Fruit fly (Drosophila melanogaster) whole organism, embryonic: ENCODE results near the gene CG15011.

Experiments used
- Atf6 ChIP-seq: fragments of 200-800 bp; sonication (Bioruptor generic); IDR thresholded peaks from 2 replicates; pipeline ENCODE4 v1.3.6; 2022; ENCODE audit warnings: missing biosample characterization, missing genetic modification characterization
- B-H1 ChIP-seq: fragments of 200-800 bp; sonication (Bioruptor generic); IDR thresholded peaks from 3 replicates; pipeline ENCODE4 v1.3.6; 2022; ENCODE audit warnings: missing biosample characterization, missing genetic modification characterization
- B-H2 ChIP-seq: fragments of 200-800 bp; sonication (Bioruptor generic); optimal IDR thresholded peaks from 2 replicates; lab custom pipeline; 2018; ENCODE audit warnings: missing biosample characterization, mild to moderate bottlenecking, missing genetic modification characterization
- CG10321 ChIP-seq: fragments of 200-800 bp; sonication (Bioruptor generic); IDR thresholded peaks from 2 replicates; pipeline ENCODE4 v1.3.6; 2022; ENCODE audit warnings: missing biosample characterization, missing genetic modification characterization
- CG10366 ChIP-seq: fragments of 200-800 bp; sonication (Bioruptor generic); IDR thresholded peaks from 2 replicates; pipeline ENCODE4 v1.3.6; 2022; ENCODE audit warnings: missing biosample characterization, missing genetic modification characterization
- CG10462 ChIP-seq: fragments of 200-800 bp; sonication (Bioruptor generic); optimal IDR thresholded peaks from 2 replicates; lab custom pipeline; 2016; ENCODE audit warnings: missing biosample characterization, missing genetic modification characterization
- CG10654 ChIP-seq: fragments of 200-800 bp; sonication (Bioruptor generic); optimal IDR thresholded peaks from 2 replicates; lab custom pipeline; 2016; ENCODE audit warnings: missing biosample characterization, missing genetic modification characterization
- CG10959 ChIP-seq: fragments of 200-800 bp; sonication (Bioruptor generic); IDR thresholded peaks from 2 replicates; pipeline ENCODE4 v1.3.6; 2022; ENCODE audit warnings: missing biosample characterization, missing genetic modification characterization
- CG11085 ChIP-seq: fragments of 200-800 bp; sonication (Bioruptor generic); IDR thresholded peaks from 2 replicates; pipeline ENCODE4 v1.3.6; 2022; ENCODE audit warnings: missing biosample characterization, missing genetic modification characterization
- CG11398 ChIP-seq: fragments of 200-800 bp; sonication (Bioruptor generic); optimal IDR thresholded peaks from 2 replicates; lab custom pipeline; 2016; ENCODE audit warnings: missing biosample characterization, missing genetic modification characterization
- CG12659 ChIP-seq: fragments of 200-800 bp; sonication (Bioruptor generic); optimal IDR thresholded peaks from 3 replicates; lab custom pipeline; 2017; ENCODE audit warnings: mild to moderate bottlenecking, missing biosample characterization, missing genetic modification reagents, missing genetic modification characterization
- CG16815 ChIP-seq: fragments of 200-800 bp; sonication (Bioruptor generic); optimal IDR thresholded peaks from 3 replicates; lab custom pipeline; 2017; ENCODE audit warnings: missing biosample characterization, mild to moderate bottlenecking, missing genetic modification characterization
- CG16863 ChIP-seq: fragments of 200-800 bp; sonication (Bioruptor generic); optimal IDR thresholded peaks from 3 replicates; lab custom pipeline; 2016; ENCODE audit warnings: missing biosample characterization, missing genetic modification characterization
- CG17359 ChIP-seq: fragments of 200-800 bp; sonication (Bioruptor generic); optimal IDR thresholded peaks from 3 replicates; lab custom pipeline; 2018; ENCODE audit warnings: missing biosample characterization, mild to moderate bottlenecking, missing genetic modification characterization, moderate library complexity
- CG17829 ChIP-seq: fragments of 200-800 bp; optimal IDR thresholded peaks from 2 replicates; lab custom pipeline; 2019; ENCODE audit warnings: missing biosample characterization, mild to moderate bottlenecking, missing genetic modification characterization, moderate library complexity
- CG31365 ChIP-seq: fragments of 200-800 bp; sonication (Bioruptor generic); optimal IDR thresholded peaks from 2 replicates; lab custom pipeline; 2018; ENCODE audit warnings: missing biosample characterization, mild to moderate bottlenecking, missing genetic modification characterization
- CG33557 ChIP-seq: fragments of 200-800 bp; sonication (Bioruptor generic); optimal IDR thresholded peaks from 2 replicates; lab custom pipeline; 2019; ENCODE audit warnings: missing biosample characterization, mild to moderate bottlenecking, missing genetic modification characterization, moderate library complexity
- CG3726 ChIP-seq: fragments of 200-800 bp; sonication (Bioruptor generic); IDR thresholded peaks from 3 replicates; pipeline ENCODE4, ENCODE4 v1.3.6; 2022; ENCODE audit warnings: missing biosample characterization, missing genetic modification characterization
- CG4707 ChIP-seq: fragments of 200-800 bp; sonication (Bioruptor generic); optimal IDR thresholded peaks from 2 replicates; lab custom pipeline; 2018; ENCODE audit warnings: missing biosample characterization, mild to moderate bottlenecking, missing genetic modification characterization, moderate library complexity
- CG7271 ChIP-seq: fragments of 200-800 bp; sonication (Bioruptor generic); optimal IDR thresholded peaks from 2 replicates; lab custom pipeline; 2018; ENCODE audit warnings: missing biosample characterization, mild to moderate bottlenecking, missing genetic modification characterization, moderate library complexity
- CG7357 ChIP-seq: fragments of 200-800 bp; sonication (Bioruptor generic); IDR thresholded peaks from 3 replicates; pipeline ENCODE4 v1.3.6; 2022; ENCODE audit warnings: missing biosample characterization, missing genetic modification characterization
- CG8924 ChIP-seq: fragments of 200-800 bp; optimal IDR thresholded peaks from 3 replicates; lab custom pipeline; 2019; ENCODE audit warnings: missing biosample characterization, mild to moderate bottlenecking, missing genetic modification characterization, moderate library complexity
- CG9609 ChIP-seq: fragments of 200-800 bp; sonication (Bioruptor generic); optimal IDR thresholded peaks from 3 replicates; lab custom pipeline; 2016; ENCODE audit warnings: missing biosample characterization, missing genetic modification characterization
- CG9817 ChIP-seq: fragments of 200-800 bp; sonication (Bioruptor generic); optimal IDR thresholded peaks from 2 replicates; lab custom pipeline; 2018; ENCODE audit warnings: missing biosample characterization, mild to moderate bottlenecking, missing genetic modification characterization, moderate library complexity
- Dll ChIP-seq: fragments of 200-800 bp; sonication (Bioruptor generic); IDR thresholded peaks from 4 replicates; pipeline ENCODE4 v1.3.6; 2022; ENCODE audit warnings: missing biosample characterization, missing genetic modification characterization; ENCODE audit not compliant: partially characterized antibody
- Dref ChIP-seq: fragments of 200-800 bp; sonication (Bioruptor generic); IDR thresholded peaks from 2 replicates; pipeline ENCODE4 v1.3.6; 2022; ENCODE audit warnings: missing biosample characterization, missing genetic modification characterization
- E2f1 ChIP-seq: fragments of 200-800 bp; sonication (Bioruptor generic); IDR thresholded peaks from 2 replicates; pipeline ENCODE4 v1.3.6; 2022; ENCODE audit warnings: missing biosample characterization, missing genetic modification characterization
- Ets65A ChIP-seq: fragments of 200-800 bp; sonication (Bioruptor generic); peaks from one replicate; lab custom pipeline; 2016; ENCODE audit warnings: missing biosample characterization, missing genetic modification characterization
- Fer1 ChIP-seq: fragments of 200-800 bp; sonication (Bioruptor generic); optimal IDR thresholded peaks from 2 replicates; lab custom pipeline; 2017; ENCODE audit warnings: missing biosample characterization, mild to moderate bottlenecking, missing genetic modification characterization
- Hey ChIP-seq: fragments of 200-800 bp; sonication (Bioruptor generic); optimal IDR thresholded peaks from 3 replicates; lab custom pipeline; 2018; ENCODE audit warnings: missing biosample characterization, mild to moderate bottlenecking, missing genetic modification characterization
- Hmx ChIP-seq: fragments of 200-800 bp; sonication (Bioruptor generic); optimal IDR thresholded peaks from 2 replicates; lab custom pipeline; 2016; ENCODE audit warnings: missing biosample characterization, missing genetic modification characterization
- Lhr ChIP-seq: fragments of 200-800 bp; sonication (Bioruptor generic); optimal IDR thresholded peaks from 3 replicates; lab custom pipeline; 2017; ENCODE audit warnings: mild to moderate bottlenecking, missing biosample characterization, missing genetic modification reagents, missing genetic modification characterization
- Mes4 ChIP-seq: fragments of 200-800 bp; sonication (Bioruptor generic); optimal IDR thresholded peaks from 2 replicates; lab custom pipeline; 2016; ENCODE audit warnings: missing biosample characterization, missing genetic modification characterization
- Taf1 ChIP-seq: fragments of 200-800 bp; sonication (Bioruptor generic); IDR thresholded peaks from 2 replicates; pipeline ENCODE4 v1.3.6; 2022; ENCODE audit warnings: missing biosample characterization, missing genetic modification characterization
- btn ChIP-seq: fragments of 200-800 bp; sonication (Bioruptor generic); optimal IDR thresholded peaks from 2 replicates; lab custom pipeline; 2016; ENCODE audit warnings: missing biosample characterization, missing genetic modification characterization
- cato ChIP-seq: fragments of 200-800 bp; sonication (Bioruptor generic); optimal IDR thresholded peaks from 2 replicates; lab custom pipeline; 2016; ENCODE audit warnings: missing biosample characterization, missing genetic modification characterization, borderline replicate concordance
- dm ChIP-seq: fragments of 200-800 bp; sonication (Bioruptor generic); optimal IDR thresholded peaks from 3 replicates; lab custom pipeline; 2016; ENCODE audit warnings: missing biosample characterization, missing genetic modification characterization
- grau ChIP-seq: fragments of 200-800 bp; optimal IDR thresholded peaks from 3 replicates; lab custom pipeline; 2019; ENCODE audit warnings: missing biosample characterization, mild to moderate bottlenecking, missing genetic modification characterization, moderate library complexity
- gsb ChIP-seq: fragments of 200-800 bp; sonication (Bioruptor generic); IDR thresholded peaks from 2 replicates; pipeline ENCODE4 v1.3.6; 2022; ENCODE audit warnings: missing biosample characterization, missing genetic modification characterization
- hth ChIP-seq: fragments of >200 bp; optimal IDR thresholded peaks from 2 replicates; lab custom pipeline; 2017; ENCODE audit warnings: inconsistent platforms
- jumu ChIP-seq: fragments of 200-800 bp; sonication (Bioruptor generic); optimal IDR thresholded peaks from 3 replicates; lab custom pipeline; 2016; ENCODE audit warnings: missing biosample characterization, missing genetic modification characterization
- kay ChIP-seq: fragments of 200-800 bp; sonication (Bioruptor generic); optimal IDR thresholded peaks from 2 replicates; lab custom pipeline; 2016; ENCODE audit warnings: missing biosample characterization, missing genetic modification characterization
- mld ChIP-seq: fragments of 200-800 bp; sonication (Bioruptor generic); IDR thresholded peaks from 3 replicates; pipeline ENCODE4 v1.3.6; 2022; ENCODE audit warnings: missing biosample characterization, missing genetic modification characterization; ENCODE audit not compliant: partially characterized antibody
- org-1 ChIP-seq: fragments of 200-800 bp; sonication (Bioruptor generic); optimal IDR thresholded peaks from 2 replicates; lab custom pipeline; 2017; ENCODE audit warnings: missing biosample characterization, missing genetic modification characterization
- phol ChIP-seq: fragments of 200-800 bp; sonication (Bioruptor generic); optimal IDR thresholded peaks from 3 replicates; lab custom pipeline; 2018; ENCODE audit warnings: missing biosample characterization, mild to moderate bottlenecking, missing genetic modification characterization, moderate library complexity
- repo ChIP-seq: fragments of 200-800 bp; sonication (Bioruptor generic); optimal IDR thresholded peaks from 2 replicates; lab custom pipeline; 2016; ENCODE audit warnings: missing biosample characterization, missing genetic modification characterization
- salm ChIP-seq: fragments of 200-800 bp; sonication (Bioruptor generic); optimal IDR thresholded peaks from 2 replicates; lab custom pipeline; 2018; ENCODE audit warnings: missing biosample characterization, mild to moderate bottlenecking, missing genetic modification characterization
- trem ChIP-seq: fragments of 200-800 bp; optimal IDR thresholded peaks from 3 replicates; lab custom pipeline; 2019; ENCODE audit warnings: missing biosample characterization, mild to moderate bottlenecking, missing genetic modification characterization, moderate library complexity
- wdn ChIP-seq: fragments of 200-800 bp; sonication (Bioruptor generic); IDR thresholded peaks from 2 replicates; pipeline ENCODE4 v1.3.6; 2022; ENCODE audit warnings: missing biosample characterization, missing genetic modification characterization

CG15011 gene

dm6 chr3L:4239442-4240322 is 19.3 kb downstream of the CG15011 start, which contains the start of gene Sqor (continued):
- TF ChIP-seq Ets65A (GFP tag; lab: Kevin White, UChicago) (peak; percentile 95), CG9609 (GFP tag; lab: Kevin White, UChicago) (peak; percentile 89), CG10462 (GFP tag; lab: Kevin White, UChicago) (peak; percentile 78), Lhr (GFP tag; lab: Kevin White, UChicago) (peak; percentile 28), dm (GFP tag; lab: Kevin White, UChicago) (peak; percentile 74), CG10321 (GFP tag; lab: Robert Waterston, UW) (peak; percentile 57; the same call in 1 of the 2 replicates), E2f1 (GFP tag; lab: Robert Waterston, UW) (peak; percentile 76), CG11398 (GFP tag; lab: Kevin White, UChicago) (peak; percentile 72), Taf1 (0 out of 2 replicates have a peak, but pooled peaks have one; percentile 35), CG17829 (tag; lab: Kevin White, UChicago) (peak; percentile 78), gsb (GFP tag; lab: Robert Waterston, UW) (peak; percentile 74), btn (peak; percentile 66), cato (GFP tag; lab: Kevin White, UChicago) (peak; percentile 75), CG10959 (GFP tag; lab: Robert Waterston, UW) (no peak), CG10654 (GFP tag; lab: Kevin White, UChicago) (peak; percentile 51), Mes4 (peak; percentile 71), Dref (GFP tag; lab: Robert Waterston, UW) (no peak; the same call in 1 of the 2 replicates), CG31365 (peak; percentile 41), kay (GFP tag; lab: Kevin White, UChicago) (peak; percentile 54), grau (tag; lab: Kevin White, UChicago) (peak; percentile 99), org-1 (peak; percentile 85), CG4707 (GFP tag; lab: Kevin White, UChicago) (peak; percentile 34), CG7271 (tag; lab: Kevin White, UChicago) (no peak), Hmx (GFP tag; lab: Kevin White, UChicago) (peak; percentile 77), phol (tag; lab: Kevin White, UChicago) (peak; percentile 74), CG16815 (peak; percentile 77), Hey (tag; lab: Kevin White, UChicago) (peak; percentile 77), CG8924 (tag; lab: Kevin White, UChicago) (peak; percentile 90), repo (GFP tag; lab: Kevin White, UChicago) (peak; percentile 60), CG11085 (no peak; the same call in 1 of the 2 replicates), mld (no peak), Atf6 (GFP tag; lab: Robert Waterston, UW) (peak; percentile 82), CG17359 (peak; percentile 86), CG16863 (peak; percentile 75), B-H1 (GFP tag; lab: Robert Waterston, UW) (peak; percentile 44), CG7357 (peak; percentile 75), B-H2 (peak; percentile 78), Fer1 (peak; percentile 89), Dll (GFP tag; lab: Robert Waterston, UW) (no peak), trem (peak; percentile 30), wdn (GFP tag; lab: Robert Waterston, UW) (peak; percentile 70), CG9817 (peak; percentile 81), jumu (GFP tag; lab: Kevin White, UChicago) (peak; percentile 82), CG12659 (peak; percentile 91), CG3726 (GFP tag; lab: Robert Waterston, UW) (peak; percentile 76; the same call in 2 of the 3 replicates), CG33557 (peak; percentile 2), CG10366 (GFP tag; lab: Robert Waterston, UW) (peak; percentile 82), hth (lab: Kevin White, UChicago) (no peak), salm (tag; lab: Kevin White, UChicago) (peak; percentile 77)
